Worm (Caenorhabditis elegans): ENCODE data around the gene clec-64.

ce11 chrII:12923225-12923624 lies 25.2 kb downstream of the clec-64 start:
- TF ChIP-seq med-1 (GFP tag; optimal IDR thresholded peaks at IDR 0.05; ENCODE audit: insufficient read depth) (no peak), T22C8.4 (GFP tag; IDR thresholded peaks at IDR 0.05) (no peak), flt-1 (GFP tag; IDR thresholded peaks at IDR 0.05) (no peak), ref-1 (GFP tag; conservative IDR thresholded peaks at IDR 0.05) (no peak), ztf-23 (GFP tag; IDR thresholded peaks at IDR 0.05) (no peak), ztf-29 (GFP tag; IDR thresholded peaks at IDR 0.05) (no peak), klf-2 (GFP tag; conservative IDR thresholded peaks at IDR 0.05) (no peak), cog-1 (tag; optimal IDR thresholded peaks at IDR 0.05) (no peak)

All from whole organism, midembryonic.